Worm (Caenorhabditis elegans) whole organism, L4 larva: ENCODE data around the gene R09D1.14.

Experiments
- F10B5.3 ChIP-seq: sonication (generic microtip); optimal IDR thresholded peaks from 2 replicates; lab custom pipeline; 2016; ENCODE audit warnings: mild to moderate bottlenecking, missing genetic modification characterization, missing compliant biosample characterization
- F26F4.8 ChIP-seq: fragments of 200-800 bp; sonication (Bioruptor generic); conservative IDR thresholded peaks from 2 replicates; pipeline ENCODE4 v1.3.6; 2022; ENCODE audit warnings: missing genetic modification characterization, missing compliant biosample characterization
- F49E8.2 ChIP-seq: sonication (generic microtip); optimal IDR thresholded peaks from 2 replicates; lab custom pipeline; 2016; ENCODE audit warnings: missing compliant biosample characterization, mild to moderate bottlenecking, missing genetic modification characterization, borderline replicate concordance
- T20F7.1 ChIP-seq: fragments of 200-800 bp; sonication (Bioruptor generic); optimal IDR thresholded peaks from 2 replicates; lab custom pipeline; 2018; ENCODE audit warnings: mild to moderate bottlenecking, missing genetic modification characterization, missing compliant biosample characterization
- Y75B8A.6 ChIP-seq: fragments of 200-800 bp; sonication (Bioruptor generic); IDR thresholded peaks from 2 replicates; pipeline ENCODE4 v1.3.6; 2022; ENCODE audit warnings: missing genetic modification reagents, missing genetic modification characterization, missing compliant biosample characterization
- ZK337.2 ChIP-seq: fragments of 200-800 bp; sonication (Bioruptor generic); IDR thresholded peaks from 2 replicates; pipeline ENCODE4 v1.3.6; 2022; ENCODE audit warnings: missing genetic modification reagents, missing genetic modification characterization, missing compliant biosample characterization
- arid-1 ChIP-seq: fragments of 200-800 bp; sonication (Bioruptor generic); conservative IDR thresholded peaks from 2 replicates; pipeline ENCODE4 v1.3.6; 2022; ENCODE audit warnings: missing genetic modification reagents, missing genetic modification characterization, missing compliant biosample characterization
- attf-4 ChIP-seq: sonication (generic microtip); optimal IDR thresholded peaks from 3 replicates; lab custom pipeline; 2017; ENCODE audit warnings: missing biosample characterization, missing genetic modification characterization
- ceh-44 ChIP-seq: fragments of 200-800 bp; sonication (Bioruptor generic); IDR thresholded peaks from 2 replicates; pipeline ENCODE4 v1.3.6; 2022; ENCODE audit warnings: missing genetic modification reagents, missing genetic modification characterization, missing compliant biosample characterization
- ceh-62 ChIP-seq: sonication (generic microtip); optimal IDR thresholded peaks from 2 replicates; lab custom pipeline; 2017; ENCODE audit warnings: missing biosample characterization, missing genetic modification characterization
- ctbp-1 ChIP-seq: fragments of 200-800 bp; sonication (Bioruptor generic); IDR thresholded peaks from 2 replicates; pipeline ENCODE4 v1.3.6; 2022; ENCODE audit warnings: missing genetic modification reagents, missing genetic modification characterization, missing compliant biosample characterization
- daf-12 ChIP-seq: fragments of 150-350 bp; optimal IDR thresholded peaks from 2 replicates; lab custom pipeline; 2014; ENCODE audit warnings: missing biosample characterization, missing genetic modification reagents, missing genetic modification characterization
- daf-16 ChIP-seq, 3 experiments: sonication (generic microtip); optimal IDR thresholded peaks; 2 replicates each; lab custom pipeline; 2016 to 2017; ENCODE audit warnings: missing genetic modification characterization in 3 of 3, missing genetic modification reagents in 3 of 3, mild to moderate bottlenecking in 2 of 3, missing compliant biosample characterization in 2 of 3, missing biosample characterization in 1 of 3, moderate library complexity in 1 of 3
- daf-19 ChIP-seq: fragments of 200-800 bp; sonication (Bioruptor generic); conservative IDR thresholded peaks from 2 replicates; pipeline ENCODE4 v1.3.6; 2022; ENCODE audit warnings: missing genetic modification characterization, missing compliant biosample characterization
- dmd-6 ChIP-seq: fragments of 200-800 bp; sonication (Bioruptor generic); IDR thresholded peaks from 2 replicates; pipeline ENCODE4 v1.3.6; 2022; ENCODE audit warnings: missing genetic modification reagents, missing genetic modification characterization, missing compliant biosample characterization
- dve-1 ChIP-seq: sonication (generic microtip); optimal IDR thresholded peaks from 2 replicates; lab custom pipeline; 2017; ENCODE audit warnings: antibody characterized with exemption, mild to moderate bottlenecking, missing genetic modification characterization, missing compliant biosample characterization; ENCODE audit not compliant: insufficient read depth
- egl-27 ChIP-seq: sonication (generic microtip); optimal IDR thresholded peaks from 3 replicates; lab custom pipeline; 2017; ENCODE audit warnings: missing biosample characterization, missing genetic modification reagents, missing genetic modification characterization
- egl-43 ChIP-seq: fragments of 200-800 bp; sonication (Bioruptor generic); IDR thresholded peaks from 2 replicates; pipeline ENCODE4 v1.3.6; 2022; ENCODE audit warnings: missing genetic modification reagents, missing genetic modification characterization, missing compliant biosample characterization
- fkh-10 ChIP-seq: fragments of 150-350 bp; optimal IDR thresholded peaks from 2 replicates; lab custom pipeline; 2014; ENCODE audit warnings: missing biosample characterization, missing genetic modification reagents, missing genetic modification characterization
- hlh-11 ChIP-seq: fragments of 200-800 bp; sonication (Bioruptor generic); optimal IDR thresholded peaks from 2 replicates; lab custom pipeline; 2018; ENCODE audit warnings: mild to moderate bottlenecking, missing genetic modification characterization, missing compliant biosample characterization
- hlh-30 ChIP-seq: sonication (generic microtip); optimal IDR thresholded peaks from 2 replicates; lab custom pipeline; 2017; ENCODE audit warnings: antibody characterized with exemption, mild to moderate bottlenecking, missing genetic modification characterization, missing compliant biosample characterization; ENCODE audit not compliant: insufficient read depth
- hmg-1.1 ChIP-seq: fragments of 200-800 bp; sonication (Bioruptor generic); IDR thresholded peaks from 2 replicates; pipeline ENCODE4 v1.3.6; 2022; ENCODE audit warnings: missing genetic modification reagents, missing genetic modification characterization, missing compliant biosample characterization
- lin-1 ChIP-seq: fragments of 200-800 bp; sonication (Bioruptor generic); IDR thresholded peaks from 2 replicates; pipeline ENCODE4 v1.3.6; 2022; ENCODE audit warnings: missing genetic modification reagents, missing genetic modification characterization, missing compliant biosample characterization
- lin-13 ChIP-seq: fragments of 150-350 bp; optimal IDR thresholded peaks from 2 replicates; lab custom pipeline; 2014; ENCODE audit warnings: missing biosample characterization, missing genetic modification reagents, missing genetic modification characterization
- lin-15B ChIP-seq: fragments of 150-350 bp; sonication (generic microtip); optimal IDR thresholded peaks from 3 replicates; lab custom pipeline; 2014; ENCODE audit warnings: missing biosample characterization, missing genetic modification characterization
- lin-29 ChIP-seq: fragments of 200-800 bp; sonication (Bioruptor generic); IDR thresholded peaks from 2 replicates; pipeline ENCODE4 v1.3.6; 2022; ENCODE audit warnings: missing genetic modification reagents, missing genetic modification characterization, missing compliant biosample characterization
- lin-38 ChIP-seq: fragments of 200-800 bp; sonication (Bioruptor generic); IDR thresholded peaks from 2 replicates; pipeline ENCODE4 v1.3.6; 2022; ENCODE audit warnings: missing genetic modification reagents, missing genetic modification characterization, missing compliant biosample characterization
- lin-39 ChIP-seq: fragments of 150-350 bp; optimal IDR thresholded peaks from 2 replicates; lab custom pipeline; 2014; ENCODE audit warnings: missing biosample characterization, missing genetic modification reagents, missing genetic modification characterization
- madf-5 ChIP-seq, 2 experiments: fragments of 200-800 bp; sonication (Bioruptor generic); IDR thresholded peaks; 2 replicates each; pipeline ENCODE4 v1.3.6; 2022; ENCODE audit warnings: missing compliant biosample characterization in 2 of 2, missing genetic modification characterization in 2 of 2
- madf-9 ChIP-seq: fragments of 200-800 bp; sonication (Bioruptor generic); conservative IDR thresholded peaks from 2 replicates; pipeline ENCODE4 v1.3.6; 2022; ENCODE audit warnings: missing genetic modification reagents, missing genetic modification characterization, missing compliant biosample characterization
- mdl-1 ChIP-seq, 2 experiments: fragments of 150-350 bp in 1 of 2; sonication (generic microtip) in 1 of 2; optimal IDR thresholded peaks; 2 replicates each; lab custom pipeline; 2014 to 2017; ENCODE audit warnings: missing biosample characterization in 2 of 2, missing genetic modification characterization in 2 of 2
- mep-1 ChIP-seq: fragments of 150-350 bp; sonication (generic microtip); optimal IDR thresholded peaks from 3 replicates; lab custom pipeline; 2014; ENCODE audit warnings: missing biosample characterization, missing genetic modification characterization
- mes-2 ChIP-seq: sonication (generic microtip); optimal IDR thresholded peaks from 2 replicates; lab custom pipeline; 2016; ENCODE audit warnings: missing genotype, mild to moderate bottlenecking, missing genetic modification characterization, missing compliant biosample characterization; ENCODE audit not compliant: poor library complexity, severe bottlenecking
- mxl-2 ChIP-seq: fragments of 200-800 bp; sonication (Bioruptor generic); conservative IDR thresholded peaks from 2 replicates; pipeline ENCODE4 v1.3.6; 2022; ENCODE audit warnings: missing genetic modification reagents, missing genetic modification characterization, missing compliant biosample characterization
- nhr-102 ChIP-seq: sonication (generic microtip); optimal IDR thresholded peaks from 2 replicates; lab custom pipeline; 2016; ENCODE audit warnings: mild to moderate bottlenecking, missing genetic modification characterization, moderate library complexity, missing compliant biosample characterization
- nhr-111 ChIP-seq: fragments of 200-800 bp; sonication (Bioruptor generic); optimal IDR thresholded peaks from 2 replicates; lab custom pipeline; 2018; ENCODE audit warnings: mild to moderate bottlenecking, missing genetic modification characterization, missing compliant biosample characterization
- nhr-237 ChIP-seq: sonication (generic microtip); optimal IDR thresholded peaks from 2 replicates; lab custom pipeline; 2017; ENCODE audit warnings: missing biosample characterization, missing genetic modification characterization
- nhr-28 ChIP-seq: fragments of 150-350 bp; optimal IDR thresholded peaks from 2 replicates; lab custom pipeline; 2014; ENCODE audit warnings: missing biosample characterization, missing genetic modification characterization
- nhr-6 ChIP-seq: fragments of 150-350 bp; optimal IDR thresholded peaks from 2 replicates; lab custom pipeline; 2014; ENCODE audit warnings: missing biosample characterization, missing genetic modification characterization
- pqm-1 ChIP-seq: sonication (generic microtip); optimal IDR thresholded peaks from 2 replicates; lab custom pipeline; 2017; ENCODE audit warnings: missing biosample characterization, missing genetic modification characterization
- rbr-2 ChIP-seq: sonication (generic microtip); optimal IDR thresholded peaks from 2 replicates; lab custom pipeline; 2016; ENCODE audit warnings: missing genotype, missing genetic modification characterization, missing compliant biosample characterization
- set-16 ChIP-seq: fragments of 200-800 bp; sonication (Bioruptor generic); IDR thresholded peaks from 2 replicates; pipeline ENCODE4 v1.3.6; 2022; ENCODE audit warnings: missing genetic modification reagents, missing genetic modification characterization, missing compliant biosample characterization
- snpc-1.2 ChIP-seq: fragments of 200-800 bp; sonication (Bioruptor generic); IDR thresholded peaks from 2 replicates; pipeline ENCODE4 v1.3.6; 2022; ENCODE audit warnings: missing genetic modification reagents, missing genetic modification characterization, missing compliant biosample characterization
- snpc-4 ChIP-seq: fragments of 150-350 bp; optimal IDR thresholded peaks from 2 replicates; lab custom pipeline; 2014; ENCODE audit warnings: missing biosample characterization, missing genetic modification characterization
- spr-1 ChIP-seq: sonication (generic microtip); optimal IDR thresholded peaks from 2 replicates; lab custom pipeline; 2016; ENCODE audit warnings: mild to moderate bottlenecking, missing genetic modification characterization, missing compliant biosample characterization
- spr-3 ChIP-seq: fragments of 200-800 bp; sonication (Bioruptor generic); optimal IDR thresholded peaks from 2 replicates; lab custom pipeline; 2018; ENCODE audit warnings: mild to moderate bottlenecking, missing genetic modification characterization, missing compliant biosample characterization
- tag-97 ChIP-seq: fragments of 200-800 bp; sonication (Bioruptor generic); IDR thresholded peaks from 2 replicates; pipeline ENCODE4 v1.3.6; 2022; ENCODE audit warnings: missing genetic modification characterization, missing compliant biosample characterization
- tra-1 ChIP-seq: fragments of 200-800 bp; sonication (Bioruptor generic); IDR thresholded peaks from 2 replicates; pipeline ENCODE4 v1.3.6; 2022; ENCODE audit warnings: missing genetic modification reagents, missing genetic modification characterization, missing compliant biosample characterization
- unc-62 ChIP-seq, 3 experiments: fragments of 150-350 bp in 1 of 3; sonication (generic microtip); optimal IDR thresholded peaks in 2 of 3; peaks in 1 of 3; 1 replicate in 1 of 3; 2 replicates in 2 of 3; lab custom pipeline; 2014 to 2017; ENCODE audit warnings: missing biosample characterization in 3 of 3, missing genetic modification characterization in 3 of 3, missing genetic modification reagents in 3 of 3, missing genotype in 1 of 3
- zfp-2 ChIP-seq: sonication (generic microtip); optimal IDR thresholded peaks from 2 replicates; lab custom pipeline; 2016; ENCODE audit warnings: mild to moderate bottlenecking, missing genetic modification characterization, missing compliant biosample characterization
- ztf-11 ChIP-seq: fragments of 150-350 bp; optimal IDR thresholded peaks from 2 replicates; lab custom pipeline; 2014; ENCODE audit warnings: missing biosample characterization, missing genetic modification characterization

Gene R09D1.14

DNA sequence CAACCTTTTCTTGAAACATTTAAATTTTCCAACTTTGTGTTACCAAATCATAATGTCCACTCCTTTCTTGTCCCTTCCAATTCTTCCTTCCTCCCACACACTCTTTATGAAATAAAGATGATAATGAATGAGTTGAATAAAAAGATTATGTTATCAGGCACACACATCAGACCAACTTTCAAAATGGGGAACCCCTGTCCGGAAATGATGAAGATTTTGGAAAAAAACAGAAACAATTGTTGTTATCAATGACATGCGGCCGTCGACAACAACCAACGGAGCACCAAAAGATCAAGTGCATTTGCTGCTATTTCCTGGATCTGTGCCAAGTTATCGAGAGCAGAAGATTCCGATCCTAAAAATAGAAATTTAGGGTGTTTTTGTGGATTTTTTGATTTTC, 24.0 kb upstream of the R09D1.14 start:
- no peak for TF ChIP-seq snpc-4 (tag; lab: Kevin White, UChicago)
- peak; percentile 30 for TF ChIP-seq hlh-11
- no peak for TF ChIP-seq F49E8.2 (tag; lab: Kevin White, UChicago)
- peak; percentile 17 for TF ChIP-seq pqm-1 (tag; lab: Kevin White, UChicago)
- TF ChIP-seq snpc-1.2 (GFP tag; lab: Robert Waterston, UW): no peak
- TF ChIP-seq egl-43: no peak
- TF ChIP-seq spr-1 (tag; lab: Kevin White, UChicago): no peak
- peak in 1 of 2 experiments; percentile 90 for TF ChIP-seq unc-62 (GFP tag; optimal IDR thresholded peaks at IDR 0.05 in 1 of 2; lab: Kevin White, UChicago)
- no peak for TF ChIP-seq unc-62 (tag; optimal IDR thresholded peaks at IDR 0.05; lab: Kevin White, UChicago)
- TF ChIP-seq T20F7.1: no peak
- no peak for TF ChIP-seq attf-4 (tag; lab: Kevin White, UChicago)
- TF ChIP-seq nhr-6 (tag; lab: Kevin White, UChicago): no peak
- no peak for TF ChIP-seq madf-9 (GFP tag; lab: Robert Waterston, UW)
- no peak for TF ChIP-seq mep-1 (tag; lab: Kevin White, UChicago)
- no peak for TF ChIP-seq nhr-102 (tag; lab: Kevin White, UChicago)
- no peak for TF ChIP-seq spr-3 (GFP tag; lab: Kevin White, UChicago)
- TF ChIP-seq ctbp-1: no peak
- no peak for TF ChIP-seq zfp-2 (tag; lab: Kevin White, UChicago)
- no peak for TF ChIP-seq lin-15B (tag; lab: Kevin White, UChicago)
- no peak for TF ChIP-seq ZK337.2 (GFP tag; lab: Robert Waterston, UW)
- TF ChIP-seq tag-97 (GFP tag; lab: Robert Waterston, UW): no peak
- no peak for TF ChIP-seq mdl-1 (tag; optimal IDR thresholded peaks at IDR 0.05; lab: Kevin White, UChicago)
- TF ChIP-seq dve-1: peak; percentile 39
- TF ChIP-seq Y75B8A.6 (GFP tag; lab: Robert Waterston, UW): no peak
- TF ChIP-seq ztf-11: no peak
- no peak for TF ChIP-seq F10B5.3 (tag; lab: Kevin White, UChicago)
- no peak for TF ChIP-seq hmg-1.1
- no peak for TF ChIP-seq lin-29 (GFP tag; lab: Robert Waterston, UW)
- TF ChIP-seq rbr-2 (tag; lab: Kevin White, UChicago): no peak
- no peak for TF ChIP-seq set-16 (GFP tag; lab: Robert Waterston, UW)
- TF ChIP-seq ceh-44 (GFP tag; lab: Robert Waterston, UW): no peak
- TF ChIP-seq arid-1 (GFP tag; lab: Robert Waterston, UW): no peak
- no peak for TF ChIP-seq tra-1 (GFP tag; lab: Robert Waterston, UW)
- TF ChIP-seq daf-12: no peak
- no peak for TF ChIP-seq mes-2 (tag; lab: Kevin White, UChicago)
- no peak for TF ChIP-seq madf-5 (GFP tag; IDR thresholded peaks at IDR 0.05; lab: Robert Waterston, UW)
- TF ChIP-seq F26F4.8 (GFP tag; lab: Robert Waterston, UW): no peak
- peak; percentile 66 for TF ChIP-seq dmd-6 (GFP tag; lab: Robert Waterston, UW)
- no peak for TF ChIP-seq mxl-2
- TF ChIP-seq lin-13: no peak
- TF ChIP-seq ceh-62 (tag; lab: Kevin White, UChicago): no peak
- TF ChIP-seq lin-39: no peak
- no peak for TF ChIP-seq daf-19 (GFP tag; lab: Robert Waterston, UW)
- TF ChIP-seq nhr-237 (tag; lab: Kevin White, UChicago): no peak
- TF ChIP-seq nhr-28 (tag; lab: Kevin White, UChicago): peak; percentile 54
- peak in 1 of 2 experiments; percentile 21 for TF ChIP-seq daf-16 (GFP tag; optimal IDR thresholded peaks at IDR 0.05; lab: Kevin White, UChicago)
- peak; percentile 78 for TF ChIP-seq daf-16 (tag; optimal IDR thresholded peaks at IDR 0.05; lab: Kevin White, UChicago)
- no peak for TF ChIP-seq nhr-111 (GFP tag; lab: Kevin White, UChicago)
- no peak for TF ChIP-seq lin-38
- no peak for TF ChIP-seq egl-27 (tag; lab: Kevin White, UChicago)
- TF ChIP-seq hlh-30 (tag; lab: Kevin White, UChicago): no peak
- peak; percentile 42; the same call in 1 of the 2 replicates for TF ChIP-seq lin-1 (GFP tag; lab: Robert Waterston, UW)
- no peak for TF ChIP-seq fkh-10
